Worm (Caenorhabditis elegans): ENCODE measurements around the gene prmt-5.

Gene prmt-5

ce11 chrIII:5277740-5278139, 47.4 kb downstream of the prmt-5 start, which contains the start of gene clk-1 (continued):
- TF ChIP-seq ceh-82 (tag; optimal IDR thresholded peaks at IDR 0.05): no peak
- no peak for TF ChIP-seq nhr-77 (tag; optimal IDR thresholded peaks at IDR 0.05)
- TF ChIP-seq lsy-2 (tag; optimal IDR thresholded peaks at IDR 0.05): no peak
- TF ChIP-seq nhr-102 (tag; optimal IDR thresholded peaks at IDR 0.05): peak; percentile 13
- TF ChIP-seq T26A8.4 (GFP tag; IDR thresholded peaks at IDR 0.05): no peak
- no peak for TF ChIP-seq attf-4 (tag; optimal IDR thresholded peaks at IDR 0.05)
- peak; percentile 50 for TF ChIP-seq ama-1 (optimal IDR thresholded peaks at IDR 0.05)
- no peak for TF ChIP-seq duxl-1 (tag; optimal IDR thresholded peaks at IDR 0.05; ENCODE audit: poor library complexity)
- TF ChIP-seq nhr-41 (GFP tag; IDR thresholded peaks at IDR 0.05): no peak
- no peak for TF ChIP-seq dpl-1 (GFP tag; optimal IDR thresholded peaks at IDR 0.05)
- no peak for TF ChIP-seq aly-2 (tag; optimal IDR thresholded peaks at IDR 0.05)
- TF ChIP-seq ctbp-1 (GFP tag; IDR thresholded peaks at IDR 0.05): no peak
- TF ChIP-seq ceh-28 (tag; optimal IDR thresholded peaks at IDR 0.05): no peak
- no peak for TF ChIP-seq ztf-11 (tag; optimal IDR thresholded peaks at IDR 0.05)
- 0 out of 2 replicates have a peak, but pooled peaks have one; percentile 12 for TF ChIP-seq Y105C5A.15 (GFP tag; IDR thresholded peaks at IDR 0.05)
- TF ChIP-seq cey-2 (tag; optimal IDR thresholded peaks at IDR 0.05; ENCODE audit: borderline replicate concordance, insufficient read depth): no peak
- TF ChIP-seq php-3 (GFP tag; IDR thresholded peaks at IDR 0.05): no peak
- no peak for TF ChIP-seq daf-19 (GFP tag; conservative IDR thresholded peaks at IDR 0.05)
- no peak for TF ChIP-seq snpc-1.2 (GFP tag; IDR thresholded peaks at IDR 0.05)
- TF ChIP-seq unc-39 (tag; optimal IDR thresholded peaks at IDR 0.05): no peak
- TF ChIP-seq dmd-9 (GFP tag; IDR thresholded peaks at IDR 0.05): no peak
- TF ChIP-seq fkh-10 (GFP tag; optimal IDR thresholded peaks at IDR 0.05): no peak
- 0 out of 2 replicates have a peak, but pooled peaks have one; percentile 7 for TF ChIP-seq Y48G9A.11 (GFP tag; IDR thresholded peaks at IDR 0.05)
- TF ChIP-seq D1046.2 (GFP tag; IDR thresholded peaks at IDR 0.05): no peak
- TF ChIP-seq hif-1 (tag; optimal IDR thresholded peaks at IDR 0.05): no peak
- TF ChIP-seq nhr-76 (tag; optimal IDR thresholded peaks at IDR 0.05): no peak
- peak; percentile 31 for TF ChIP-seq nhr-111 (GFP tag; optimal IDR thresholded peaks at IDR 0.05)
- no peak for TF ChIP-seq F44E2.7 (GFP tag; IDR thresholded peaks at IDR 0.05)
- TF ChIP-seq lin-39 (tag; optimal IDR thresholded peaks at IDR 0.05): no peak
- no peak for TF ChIP-seq gei-8 (GFP tag; optimal IDR thresholded peaks at IDR 0.05)
- TF ChIP-seq T20F7.1 (GFP tag; optimal IDR thresholded peaks at IDR 0.05): no peak
- no peak for TF ChIP-seq spr-3 (GFP tag; optimal IDR thresholded peaks at IDR 0.05)
- TF ChIP-seq lin-15B (tag; optimal IDR thresholded peaks at IDR 0.05): no peak
- TF ChIP-seq mdl-1 (tag; optimal IDR thresholded peaks at IDR 0.05): no peak
- TF ChIP-seq lir-3 (tag; optimal IDR thresholded peaks at IDR 0.05): no peak
- no peak for TF ChIP-seq madf-9 (GFP tag; conservative IDR thresholded peaks at IDR 0.05)
- no peak for TF ChIP-seq daf-16 (GFP tag; optimal IDR thresholded peaks at IDR 0.05)
- no peak for TF ChIP-seq daf-16 (tag; optimal IDR thresholded peaks at IDR 0.05)
- no peak for TF ChIP-seq jun-1 (tag; optimal IDR thresholded peaks at IDR 0.05)
- no peak for TF ChIP-seq tra-1 (GFP tag; IDR thresholded peaks at IDR 0.05)
- TF ChIP-seq R02D3.7 (tag; optimal IDR thresholded peaks at IDR 0.05): no peak
- no peak for TF ChIP-seq dmd-6 (GFP tag; IDR thresholded peaks at IDR 0.05)

- TF ChIP-seq ama-1 (optimal IDR thresholded peaks at IDR 0.05): no peak
- TF ChIP-seq egl-43 (GFP tag; IDR thresholded peaks at IDR 0.05): no peak
- TF ChIP-seq unc-39 (tag; optimal IDR thresholded peaks at IDR 0.05): no peak
- TF ChIP-seq fkh-10 (GFP tag; optimal IDR thresholded peaks at IDR 0.05): no peak
- 0 out of 2 replicates have a peak, but pooled peaks have one; percentile 9 for TF ChIP-seq hmg-1.1 (GFP tag; IDR thresholded peaks at IDR 0.05)
- no peak for TF ChIP-seq spr-1 (tag; optimal IDR thresholded peaks at IDR 0.05)
- TF ChIP-seq aha-1 (tag): no peak
- 0 out of 2 replicates have a peak, but pooled peaks have one; percentile 29 for TF ChIP-seq tra-1 (GFP tag; IDR thresholded peaks at IDR 0.05)
- no peak for TF ChIP-seq nhr-102 (tag; optimal IDR thresholded peaks at IDR 0.05)
- peak; percentile 11 for TF ChIP-seq rbr-2 (tag; optimal IDR thresholded peaks at IDR 0.05)
- no peak for TF ChIP-seq lin-38 (GFP tag; IDR thresholded peaks at IDR 0.05)
- no peak for TF ChIP-seq vab-7 (GFP tag; IDR thresholded peaks at IDR 0.05)
- TF ChIP-seq nhr-237 (tag; optimal IDR thresholded peaks at IDR 0.05): no peak
- TF ChIP-seq lsy-2 (tag; optimal IDR thresholded peaks at IDR 0.05): peak in 1 of 2 experiments; percentile 64
- TF ChIP-seq T26A8.4 (GFP tag; IDR thresholded peaks at IDR 0.05): no peak
- no peak for TF ChIP-seq lir-3 (tag; optimal IDR thresholded peaks at IDR 0.05)
- no peak for TF ChIP-seq dmd-9 (GFP tag; IDR thresholded peaks at IDR 0.05)
- TF ChIP-seq ceh-44 (GFP tag; IDR thresholded peaks at IDR 0.05): no peak
- TF ChIP-seq daf-19 (GFP tag; conservative IDR thresholded peaks at IDR 0.05): no peak
- peak; percentile 12 for TF ChIP-seq mep-1 (tag; optimal IDR thresholded peaks at IDR 0.05)
These were observed 49.9 kb downstream of the prmt-5 start for ce11 chrIII:5280228-5280627.
